Worm (Caenorhabditis elegans): ENCODE measurements around the gene R04E5.8.

Gene R04E5.8

DNA sequence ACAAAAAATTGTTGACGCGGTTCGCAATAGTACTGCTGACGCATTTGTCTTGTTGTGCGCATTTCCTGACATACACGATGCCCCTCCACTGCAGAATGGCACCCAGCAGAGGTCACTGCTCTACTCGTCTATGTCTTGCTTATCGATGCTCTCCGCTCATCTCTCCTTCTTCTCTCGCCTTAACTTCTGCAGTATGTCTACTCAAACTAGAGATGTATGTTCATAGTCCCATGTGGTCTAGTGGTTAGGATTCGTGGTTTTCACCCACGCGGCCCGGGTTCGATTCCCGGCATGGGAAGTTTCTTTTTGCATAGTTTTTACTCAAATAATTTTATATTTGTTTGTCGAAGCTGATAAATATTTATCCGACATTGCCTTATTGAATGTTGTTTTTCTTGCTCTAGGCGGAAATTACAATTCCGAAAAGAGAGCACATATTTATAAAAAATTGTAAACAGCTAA, 30.0 kb upstream of the R04E5.8 start, which contains the start of gene C28G1.2 (continued):
- TF ChIP-seq ttx-3 (tag; optimal IDR thresholded peaks at IDR 0.05) (peak; percentile 95), ceh-45 (GFP tag; IDR thresholded peaks at IDR 0.05) (peak; percentile 94), ref-2 (tag; optimal IDR thresholded peaks at IDR 0.05) (peak; percentile 98), odd-2 (tag; optimal IDR thresholded peaks at IDR 0.05) (peak; percentile 71), pax-1 (tag; optimal IDR thresholded peaks at IDR 0.05) (peak; percentile 26), dve-1 (tag; optimal IDR thresholded peaks at IDR 0.05) (peak; percentile 89), fkh-10 (GFP tag; optimal IDR thresholded peaks at IDR 0.05) (peak; percentile 80), zip-5 (tag; optimal IDR thresholded peaks at IDR 0.05) (peak; percentile 80), nhr-11 (tag; optimal IDR thresholded peaks at IDR 0.05) (no peak), ceh-9 (tag; optimal IDR thresholded peaks at IDR 0.05) (peak; percentile 87), lin-11 (tag; optimal IDR thresholded peaks at IDR 0.05) (peak; percentile 91), ceh-6 (GFP tag; optimal IDR thresholded peaks at IDR 0.05) (peak; percentile 95), ceh-31 (tag; optimal IDR thresholded peaks at IDR 0.05) (peak; percentile 93), fkh-6 (tag; optimal IDR thresholded peaks at IDR 0.05) (peak; percentile 91), F13H6.1 (tag; optimal IDR thresholded peaks at IDR 0.05) (peak; percentile 94), ceh-19 (GFP tag; optimal IDR thresholded peaks at IDR 0.05) (peak; percentile 95), sdc-2 (tag; optimal IDR thresholded peaks at IDR 0.05) (peak; percentile 93), dmd-4 (tag; optimal IDR thresholded peaks at IDR 0.05; ENCODE audit: borderline replicate concordance) (peak; percentile 91), madf-2 (tag; optimal IDR thresholded peaks at IDR 0.05) (peak; percentile 93)

DNA sequence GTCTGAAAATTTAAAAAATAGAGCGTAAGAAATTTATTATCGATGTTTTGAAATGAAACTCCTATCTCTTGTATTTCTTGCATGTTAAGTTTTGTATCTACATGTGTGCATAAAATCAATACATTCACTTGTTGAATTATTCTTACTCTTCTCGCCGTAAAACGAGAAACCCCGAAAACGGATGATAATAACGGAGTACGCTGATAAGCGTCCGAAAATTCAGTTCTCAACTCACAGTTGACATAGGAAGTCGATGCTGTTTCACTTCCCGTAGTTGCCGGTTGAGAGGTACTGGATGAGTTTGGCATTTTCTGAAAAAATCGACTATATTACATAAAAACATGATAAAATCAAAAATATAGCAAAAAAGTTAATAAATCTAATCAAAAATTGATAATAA, 29.5 kb upstream of the R04E5.8 start, which contains the start of gene sec-15:
Gene sec-15 (minus strand): TSS at position 311 of the 400 bp plus-strand sequence.
- TF ChIP-seq T23F11.4 (GFP tag; optimal IDR thresholded peaks at IDR 0.05) = no peak

DNA sequence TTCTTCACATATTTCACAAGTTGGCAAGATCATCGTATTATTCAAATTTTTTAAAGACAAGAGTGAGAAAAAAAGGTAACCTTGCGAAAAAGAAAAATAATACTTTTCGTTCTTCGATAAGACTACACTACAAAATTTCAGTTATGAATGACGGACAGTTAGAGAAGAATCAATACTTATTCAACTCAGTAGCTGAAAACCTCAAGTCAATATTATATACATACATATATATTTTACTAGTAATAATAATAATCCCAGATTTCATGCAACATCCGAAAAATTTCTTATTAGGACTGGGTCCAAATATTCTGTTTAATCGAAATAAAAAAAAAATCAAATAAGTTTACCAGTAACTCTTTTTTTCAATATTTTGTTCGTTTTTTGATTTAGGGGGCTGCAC, 25.2 kb upstream of the R04E5.8 start, which contains the start of gene C28G1.6:
Gene C28G1.6 (minus strand): TSS at position 101 of the 400 bp plus-strand sequence.
- no peak for TF ChIP-seq C38D4.7 (GFP tag; optimal IDR thresholded peaks at IDR 0.05)
- TF ChIP-seq pha-4 (tag; optimal IDR thresholded peaks at IDR 0.05) = no peak
- no peak for TF ChIP-seq ceh-45 (GFP tag; IDR thresholded peaks at IDR 0.05)
- TF ChIP-seq ceh-14 (tag; optimal IDR thresholded peaks at IDR 0.05) = no peak
- TF ChIP-seq F13H6.1 (tag; optimal IDR thresholded peaks at IDR 0.05) = no peak
- no peak for TF ChIP-seq unc-3 (GFP tag; conservative IDR thresholded peaks at IDR 0.05)
- TF ChIP-seq unc-3 (tag; optimal IDR thresholded peaks at IDR 0.05) = no peak
- no peak for TF ChIP-seq ref-2 (tag; optimal IDR thresholded peaks at IDR 0.05)
- TF ChIP-seq ceh-30 (tag; optimal IDR thresholded peaks at IDR 0.05) = no peak
- no peak for TF ChIP-seq ceh-9 (tag; optimal IDR thresholded peaks at IDR 0.05)
- TF ChIP-seq ttx-3 (tag; optimal IDR thresholded peaks at IDR 0.05) = no peak
- TF ChIP-seq pros-1 (tag; optimal IDR thresholded peaks at IDR 0.05) = no peak
- TF ChIP-seq unc-42 (tag; optimal IDR thresholded peaks at IDR 0.05) = no peak
- no peak for TF ChIP-seq hlh-8 (tag; optimal IDR thresholded peaks at IDR 0.05)
- no peak for TF ChIP-seq K02D7.2 (tag; optimal IDR thresholded peaks at IDR 0.05)
- no peak for TF ChIP-seq nhr-11 (tag; optimal IDR thresholded peaks at IDR 0.05)
- TF ChIP-seq sox-4 (tag; optimal IDR thresholded peaks at IDR 0.05) = no peak

DNA sequence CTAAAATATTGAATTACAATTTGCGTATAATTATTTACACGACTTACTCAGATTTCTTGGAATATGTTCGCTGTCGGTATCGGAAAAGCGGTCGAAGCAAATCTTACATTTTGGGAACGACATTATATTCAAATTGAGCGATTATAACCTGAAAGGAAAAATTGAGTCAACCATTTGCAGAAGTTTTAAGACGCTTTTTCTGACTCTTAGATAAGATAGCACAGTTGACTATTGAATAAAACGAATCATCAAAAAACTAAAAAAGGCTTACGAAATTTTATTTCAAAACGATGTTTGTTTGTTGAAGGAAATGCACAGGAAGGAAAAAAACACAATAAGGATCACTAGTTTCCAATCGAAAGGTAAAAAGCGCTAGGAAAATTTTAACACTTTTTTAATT, 22.4 kb upstream of the R04E5.8 start, which contains the start of gene rcs-1:
Gene rcs-1 (minus strand): TSS at position 176 of the 400 bp plus-strand sequence.
- TF ChIP-seq nfya-1 (tag; optimal IDR thresholded peaks at IDR 0.05) (no peak), nhr-232 (tag; optimal IDR thresholded peaks at IDR 0.05) (no peak), hlh-6 (tag; optimal IDR thresholded peaks at IDR 0.05) (no peak), ceh-24 (tag; optimal IDR thresholded peaks at IDR 0.05) (no peak), C38D4.7 (GFP tag; optimal IDR thresholded peaks at IDR 0.05) (no peak), ceh-9 (tag; optimal IDR thresholded peaks at IDR 0.05) (no peak), dmd-4 (tag; optimal IDR thresholded peaks at IDR 0.05; ENCODE audit: borderline replicate concordance) (no peak), fkh-6 (tag; optimal IDR thresholded peaks at IDR 0.05) (no peak), ztf-16 (tag; optimal IDR thresholded peaks at IDR 0.05) (no peak), unc-3 (GFP tag; conservative IDR thresholded peaks at IDR 0.05) (no peak), unc-3 (tag; optimal IDR thresholded peaks at IDR 0.05) (no peak)
